Worm (Caenorhabditis elegans) whole organism, dauer: ENCODE measurements around the gene grl-26.

Experiments
- unc-62 ChIP-seq: sonication (generic microtip); optimal IDR thresholded peaks from 2 replicates; lab custom pipeline; 2017; ENCODE audit warnings: missing biosample characterization, missing genetic modification reagents, missing genetic modification characterization

The grl-26 gene

DNA sequence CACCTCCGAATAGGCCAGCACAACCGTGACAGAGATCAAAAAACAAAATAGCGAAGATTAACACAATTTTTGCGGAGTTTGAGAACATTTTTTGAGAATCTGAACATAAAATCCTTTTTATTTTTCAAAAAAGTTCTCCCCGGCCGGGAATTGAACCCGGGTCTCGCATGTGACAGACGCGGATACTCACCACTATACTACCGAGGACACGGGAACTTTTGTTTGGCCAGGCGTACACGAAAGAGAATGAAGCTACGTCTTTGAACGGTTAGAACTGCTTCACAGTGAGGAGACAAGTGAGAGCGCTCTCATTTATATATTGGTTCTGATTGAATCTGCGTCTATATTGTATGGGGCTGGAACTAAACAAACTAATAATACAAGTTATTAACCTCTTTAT, at the start of gene grl-26:
TSS of gene grl-26 (minus strand) at position 318 of the 400 bp plus-strand sequence.
- TF ChIP-seq unc-62 (GFP tag; lab: Kevin White, UChicago) = no peak

DNA sequence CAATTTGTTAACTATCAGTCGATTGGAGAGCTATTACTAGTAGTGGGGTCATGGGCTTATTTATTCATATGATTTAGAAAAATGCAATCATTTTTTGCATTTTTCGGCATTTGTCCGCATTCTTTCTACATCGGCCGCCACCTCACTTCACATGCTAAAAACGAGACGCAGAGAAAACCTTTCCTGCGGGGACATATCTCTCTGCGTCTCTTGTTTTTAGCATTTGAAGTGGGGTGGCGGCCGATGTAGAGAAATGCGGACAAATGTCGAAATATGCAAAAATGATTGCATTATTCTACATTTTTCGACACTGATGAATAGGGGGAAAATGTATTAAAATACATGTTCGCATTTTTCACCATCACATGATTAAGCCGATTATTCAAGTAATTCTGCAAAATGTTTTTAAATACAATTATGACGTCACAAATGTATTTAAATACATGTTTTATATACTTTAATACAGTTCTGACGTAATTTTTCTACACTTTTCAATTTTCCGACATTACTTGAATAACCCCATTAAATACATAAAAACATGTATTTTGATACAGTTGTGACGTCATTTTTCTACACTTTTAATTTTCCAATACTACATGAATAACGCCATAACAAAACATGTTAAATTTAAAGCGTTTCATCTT, 49.7 kb upstream of the grl-26 start:
- no peak for TF ChIP-seq unc-62 (GFP tag; lab: Kevin White, UChicago)

- no peak for TF ChIP-seq unc-62 (GFP tag; lab: Kevin White, UChicago)
These were observed 43.8 kb upstream of the grl-26 start for ce11 chrIV:366406-366805.

DNA sequence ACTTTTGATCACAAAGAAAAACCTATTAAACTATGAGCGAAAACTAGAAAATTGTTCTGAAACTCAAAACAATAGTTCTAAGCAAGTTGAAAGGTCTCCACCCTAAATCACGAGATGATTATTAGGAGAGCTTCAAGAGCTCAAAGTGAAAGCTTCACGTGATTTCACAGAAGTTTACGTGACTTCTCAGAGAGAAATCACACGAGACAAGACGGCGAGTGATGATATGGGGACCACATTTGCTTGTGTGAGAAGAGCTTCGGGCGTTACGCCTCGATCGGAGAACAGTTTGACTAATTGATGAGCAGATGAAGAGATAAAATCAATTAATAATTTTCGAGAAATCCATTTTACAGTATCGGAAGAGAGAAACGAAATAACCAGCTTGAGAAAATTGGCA, 42.4 kb upstream of the grl-26 start:
- TF ChIP-seq unc-62 (GFP tag; lab: Kevin White, UChicago) = no peak

- TF ChIP-seq unc-62 (GFP tag; lab: Kevin White, UChicago) = no peak
These were observed 20.7 kb upstream of the grl-26 start for ce11 chrIV:343279-343678.

DNA sequence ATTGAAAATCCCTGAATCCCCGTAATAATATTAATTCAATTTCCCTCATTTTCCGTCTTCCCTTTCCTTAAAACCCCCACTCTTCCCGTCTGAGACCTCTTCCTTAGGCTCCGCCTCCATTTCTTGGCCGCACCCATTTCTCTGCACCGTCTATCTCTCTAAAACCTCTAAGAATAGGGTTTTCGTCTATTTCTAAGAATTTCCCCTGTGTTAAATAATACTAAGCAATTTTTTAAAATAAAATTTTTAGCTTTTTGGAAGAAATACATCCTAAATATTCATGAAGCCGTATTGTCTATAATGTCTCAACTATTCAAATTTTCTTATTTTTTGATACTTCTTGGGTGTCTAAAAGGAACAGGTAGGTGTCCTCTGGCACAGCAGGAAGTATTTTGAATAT, 16.9 kb upstream of the grl-26 start, which contains the start of gene cdh-8:
TSS of gene cdh-8 (plus strand) at position 301 of the 400 bp plus-strand sequence.
- TF ChIP-seq unc-62 (GFP tag; lab: Kevin White, UChicago) = no peak

DNA sequence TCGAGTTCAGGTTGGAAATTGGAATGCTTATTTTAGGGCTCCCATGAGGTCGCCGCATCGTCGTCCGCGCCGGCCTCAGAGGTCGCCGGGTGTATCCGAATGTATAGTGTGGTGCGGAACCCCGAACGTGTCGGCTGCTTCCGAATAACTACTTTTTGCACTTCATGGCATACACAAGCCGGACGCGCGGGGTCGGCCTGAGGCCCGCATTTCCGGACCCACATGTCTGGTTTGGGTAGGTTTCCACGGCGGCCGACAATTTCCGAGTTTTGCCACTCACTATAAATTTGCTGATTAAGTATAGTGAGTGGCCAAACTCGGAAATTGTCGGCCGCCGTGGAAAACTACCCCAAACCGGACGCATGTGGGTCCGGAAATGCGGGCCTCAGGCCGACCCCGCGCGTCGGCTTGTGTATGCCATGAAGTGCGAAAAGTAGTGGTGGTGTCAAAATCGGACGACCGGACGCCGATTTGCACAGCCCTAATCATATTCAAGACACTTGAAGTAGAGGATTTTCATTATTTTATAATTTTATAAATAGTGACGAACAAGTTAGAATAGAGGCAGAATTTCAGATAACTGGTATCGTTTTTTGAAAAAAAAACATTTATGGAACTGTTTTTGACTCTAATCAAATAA, 15.7 kb upstream of the grl-26 start:
- no peak for TF ChIP-seq unc-62 (GFP tag; lab: Kevin White, UChicago)

ce11 chrIV:337128-337646, 14.6 kb upstream of the grl-26 start, which contains the start of gene pxmp-4:
Gene pxmp-4 (minus strand): TSS chrIV:337178.
- no peak for TF ChIP-seq unc-62 (GFP tag; lab: Kevin White, UChicago)

DNA sequence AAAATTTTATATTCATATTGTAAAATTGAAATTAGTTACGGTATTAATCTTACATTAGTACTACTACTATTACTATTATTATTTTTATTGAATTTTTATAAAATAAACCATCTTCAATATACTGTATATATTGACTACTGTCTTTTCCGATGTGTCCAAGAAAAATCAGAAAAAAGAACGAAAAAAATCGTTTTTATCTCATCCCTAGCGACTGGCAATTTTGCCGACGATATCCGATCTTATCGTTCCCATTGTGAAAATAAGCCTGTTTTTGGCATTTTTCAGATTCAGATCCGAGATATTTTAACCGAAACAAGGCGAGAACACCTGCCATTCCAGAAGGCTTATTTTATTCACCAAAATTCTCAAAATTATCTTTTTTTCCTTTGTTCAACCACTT, 7.9 kb upstream of the grl-26 start, which contains the start of gene F18F11.4:
TSS of gene F18F11.4 (plus strand) at position 301 of the 400 bp plus-strand sequence.
- TF ChIP-seq unc-62 (GFP tag; lab: Kevin White, UChicago) = no peak

DNA sequence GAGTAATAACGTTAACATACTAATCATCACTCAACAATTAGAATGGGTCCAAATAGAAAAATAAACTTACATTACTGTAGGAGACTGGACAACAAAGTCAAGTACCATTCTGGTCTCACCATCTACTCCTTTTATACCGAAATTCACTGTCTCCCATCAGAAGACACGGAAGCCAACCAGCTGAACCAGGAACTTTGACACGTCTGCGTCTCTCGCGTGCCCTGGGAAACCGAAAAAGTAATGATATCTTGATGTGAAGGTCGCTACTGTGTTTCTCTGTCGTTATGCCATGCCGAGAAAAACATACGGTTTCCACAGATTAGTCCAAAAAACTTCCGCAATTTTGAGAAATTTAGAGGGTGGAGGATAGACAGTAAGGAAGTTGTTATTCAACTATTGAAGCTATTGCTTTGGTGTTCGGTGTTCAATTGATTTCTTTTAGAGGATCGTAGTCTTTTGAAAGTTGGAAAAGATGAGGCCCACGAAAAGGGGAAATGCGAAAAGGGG, 4.0 kb upstream of the grl-26 start, which contains the start of gene col-101:
TSS of gene col-101 (minus strand) at position 457 of the 507 bp plus-strand sequence.
- no peak for TF ChIP-seq unc-62 (GFP tag; lab: Kevin White, UChicago)

ce11 chrIV:325640-326039, 3.0 kb upstream of the grl-26 start:
- no peak for TF ChIP-seq unc-62 (GFP tag; lab: Kevin White, UChicago)

DNA sequence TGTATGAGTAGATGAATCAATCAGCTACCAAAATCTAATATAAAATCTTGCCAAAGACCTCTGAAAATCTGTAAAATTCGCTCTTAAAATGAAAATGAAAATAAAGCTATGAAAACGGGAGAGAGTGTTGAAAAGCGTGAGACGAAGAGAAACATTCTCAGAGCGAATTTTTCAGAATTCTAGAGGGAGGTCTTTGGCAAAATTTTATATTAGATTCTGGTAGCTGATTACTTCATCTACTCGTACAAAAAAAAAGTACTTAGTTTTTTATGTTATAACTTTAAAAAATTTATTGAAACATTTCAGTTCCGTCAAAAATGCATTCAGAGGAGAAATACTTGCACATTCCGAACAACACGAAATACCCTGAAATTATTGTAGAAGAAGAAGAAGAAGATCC, 2.1 kb upstream of the grl-26 start, which contains the start of gene drl-1:
TSS of gene drl-1 (plus strand) at position 301 of the 400 bp plus-strand sequence.
- TF ChIP-seq unc-62 (GFP tag; lab: Kevin White, UChicago) = no peak

- no peak for TF ChIP-seq unc-62 (GFP tag; lab: Kevin White, UChicago)
These were observed 2.2 kb downstream of the grl-26 start, which contains the start of gene dsc-4 for ce11 chrIV:320380-320779. Gene dsc-4 (minus strand): TSS chrIV:320544.

DNA sequence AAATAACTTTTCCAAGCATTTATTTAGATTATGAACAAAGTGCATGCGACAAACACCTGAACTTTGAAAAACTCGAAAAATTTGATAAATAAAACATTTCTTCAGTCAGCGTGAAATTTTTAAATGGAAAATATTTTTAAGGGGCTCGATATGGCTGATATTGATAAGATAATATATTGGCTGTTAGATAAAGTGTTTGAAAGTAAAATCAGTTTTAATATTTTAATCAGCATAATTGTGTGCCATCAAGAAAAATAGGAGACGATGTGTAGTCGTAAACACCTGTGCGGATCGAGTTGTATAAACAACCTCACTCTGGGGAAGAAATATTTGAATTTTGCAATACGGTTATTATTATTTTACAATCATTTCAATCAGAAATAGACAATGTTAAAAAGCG, 3.0 kb downstream of the grl-26 start:
- TF ChIP-seq unc-62 (GFP tag; lab: Kevin White, UChicago) = no peak

DNA sequence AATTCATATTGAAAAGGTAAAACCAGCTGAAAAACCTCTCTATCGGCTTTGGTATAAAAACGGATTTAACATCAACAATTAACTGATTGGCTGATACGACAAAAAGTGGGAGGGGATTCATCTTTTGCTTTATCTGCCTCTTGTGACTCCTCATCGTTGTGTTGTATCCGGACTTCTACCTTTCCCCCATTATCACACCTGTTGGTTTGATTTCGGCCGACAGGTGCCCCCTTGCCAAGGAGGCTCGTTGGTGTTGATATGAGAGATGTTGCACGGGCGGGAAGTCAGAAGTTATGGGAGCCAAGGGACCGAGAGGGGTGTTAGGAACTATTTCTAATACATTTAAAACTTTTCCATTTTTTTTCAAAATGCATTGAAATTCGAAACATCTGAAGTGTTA, 8.1 kb downstream of the grl-26 start:
- TF ChIP-seq unc-62 (GFP tag; lab: Kevin White, UChicago) = no peak

ce11 chrIV:313615-314014, 9.0 kb downstream of the grl-26 start, which contains the start of gene snai-1:
Gene snai-1 (minus strand): TSS chrIV:313715.
- TF ChIP-seq unc-62 (GFP tag; lab: Kevin White, UChicago) = no peak
